Worm (Caenorhabditis elegans): ENCODE data around the gene K08D12.8.

K08D12.8 gene

DNA sequence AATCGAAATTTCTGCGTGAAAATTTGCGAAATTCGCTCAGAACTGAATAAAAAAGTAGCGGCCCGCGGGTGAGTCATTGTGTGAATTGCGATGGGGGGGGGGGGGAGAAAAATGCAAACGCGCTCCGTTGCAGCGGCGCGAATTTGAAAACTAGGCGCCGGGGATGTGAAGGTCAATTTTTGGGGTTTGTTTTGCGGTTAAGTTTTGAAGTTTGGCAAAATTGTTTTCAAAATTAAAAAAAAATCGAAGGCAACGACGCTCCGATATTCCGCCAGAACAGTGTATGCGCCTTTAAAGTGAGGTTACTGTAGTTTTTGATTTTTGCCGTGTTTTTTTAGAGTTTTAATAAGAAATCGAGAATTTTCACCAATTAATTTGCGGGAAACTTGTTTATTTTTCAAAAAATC lies 12.3 kb downstream of the K08D12.8 start (continued):
- no peak for TF ChIP-seq nhr-77 (tag; optimal IDR thresholded peaks at IDR 0.05)
- no peak for TF ChIP-seq tra-1 (GFP tag; IDR thresholded peaks at IDR 0.05)
- TF ChIP-seq vab-7 (GFP tag; IDR thresholded peaks at IDR 0.05): no peak; the same call in 1 of the 2 replicates
- TF ChIP-seq F26F4.8 (GFP tag; conservative IDR thresholded peaks at IDR 0.05): no peak
- no peak for TF ChIP-seq egl-27 (tag; optimal IDR thresholded peaks at IDR 0.05)
- no peak for TF ChIP-seq madf-9 (GFP tag; conservative IDR thresholded peaks at IDR 0.05)
- no peak for TF ChIP-seq zip-11 (GFP tag; IDR thresholded peaks at IDR 0.05)
- no peak for TF ChIP-seq ZK546.5 (tag; optimal IDR thresholded peaks at IDR 0.05)
- TF ChIP-seq fos-1 (tag; optimal IDR thresholded peaks at IDR 0.05): no peak
- TF ChIP-seq nhr-237 (tag; optimal IDR thresholded peaks at IDR 0.05): no peak
- TF ChIP-seq F49E8.2 (tag; optimal IDR thresholded peaks at IDR 0.05; ENCODE audit: borderline replicate concordance): peak; percentile 49

DNA sequence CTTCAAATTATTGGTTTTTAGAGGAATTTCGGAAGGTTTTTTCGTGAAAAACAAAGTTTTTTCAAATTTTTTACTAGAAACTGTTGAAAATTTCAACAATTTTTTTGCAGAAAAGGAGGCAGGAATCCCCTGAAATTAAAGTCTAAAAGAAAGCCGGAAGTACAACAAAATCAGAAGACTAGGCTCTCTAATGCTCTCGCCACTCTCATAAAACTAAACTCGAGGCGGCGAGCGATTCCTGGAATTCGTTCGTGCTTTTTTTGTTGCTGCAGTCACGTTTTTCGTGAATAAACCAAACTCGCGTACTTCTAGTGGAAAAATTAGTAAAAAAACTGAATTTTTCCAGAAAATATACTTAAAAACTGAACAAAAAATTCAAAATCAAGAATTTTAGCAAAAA lies 12.9 kb downstream of the K08D12.8 start:
- TF ChIP-seq dmd-6 (GFP tag; IDR thresholded peaks at IDR 0.05) (no peak), ceh-62 (tag; optimal IDR thresholded peaks at IDR 0.05) (no peak), madf-9 (GFP tag; conservative IDR thresholded peaks at IDR 0.05) (0 out of 2 replicates have a peak, but pooled peaks have one; percentile 23)

DNA sequence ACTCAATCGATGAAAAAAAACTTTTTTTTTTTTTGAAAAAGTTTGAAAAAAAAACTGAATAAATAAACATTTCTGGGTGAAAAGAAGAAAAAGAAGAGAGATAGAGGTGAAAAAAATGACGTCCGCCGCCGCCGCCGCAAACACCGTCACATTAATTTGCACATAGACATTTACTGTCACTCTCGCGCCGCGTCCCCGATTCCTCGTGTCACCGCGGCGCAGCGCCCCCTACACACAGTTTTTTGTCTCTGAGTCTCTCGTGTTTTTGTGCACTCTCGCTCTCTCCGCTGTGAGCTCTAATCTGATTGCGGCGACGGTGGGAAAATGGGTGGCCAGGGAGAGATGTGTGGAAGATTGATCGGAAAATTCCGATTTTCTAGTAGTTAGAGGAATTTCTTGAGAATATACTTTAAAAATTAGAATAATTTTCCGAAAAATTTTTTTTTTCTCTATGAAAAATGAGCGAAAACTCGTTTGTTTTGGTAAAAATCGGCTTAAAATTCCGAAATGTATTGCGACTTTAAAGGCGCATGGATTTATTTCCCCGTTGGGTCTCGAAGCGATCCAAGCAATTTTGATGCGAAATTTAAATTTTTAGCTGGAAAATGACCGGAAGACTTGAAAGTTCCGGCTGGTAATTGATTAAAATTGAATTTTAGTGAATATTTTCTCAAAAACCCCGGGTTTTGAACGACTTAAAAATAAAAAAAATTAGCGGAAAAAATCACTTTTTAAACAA lies 13.5 kb downstream of the K08D12.8 start:
- TF ChIP-seq hmg-1.1 (GFP tag; IDR thresholded peaks at IDR 0.05): peak; percentile 50; the same call in 1 of the 2 replicates
- peak in 1 of 2 experiments; percentile 77 for TF ChIP-seq unc-62 (GFP tag; optimal IDR thresholded peaks at IDR 0.05 in 1 of 2)
- TF ChIP-seq unc-62 (tag; optimal IDR thresholded peaks at IDR 0.05): no peak
- no peak for TF ChIP-seq Y48G9A.11 (GFP tag; IDR thresholded peaks at IDR 0.05)
- peak; percentile 61 for TF ChIP-seq hlh-11 (tag; optimal IDR thresholded peaks at IDR 0.05)
- TF ChIP-seq dpl-1 (GFP tag; optimal IDR thresholded peaks at IDR 0.05): peak; percentile 3
- TF ChIP-seq mep-1 (tag; optimal IDR thresholded peaks at IDR 0.05): no peak
- no peak for TF ChIP-seq lin-39 (tag; optimal IDR thresholded peaks at IDR 0.05)
- TF ChIP-seq pqm-1 (tag; optimal IDR thresholded peaks at IDR 0.05): peak; percentile 16
- no peak for TF ChIP-seq ctbp-1 (GFP tag; IDR thresholded peaks at IDR 0.05)
- TF ChIP-seq hlh-30 (tag; optimal IDR thresholded peaks at IDR 0.05; ENCODE audit: insufficient read depth): peak; percentile 75
- TF ChIP-seq aha-1 (tag): peak; percentile 40
- peak; percentile 61 for TF ChIP-seq set-16 (GFP tag; IDR thresholded peaks at IDR 0.05)
- peak; percentile 47; the same call in 1 of the 2 replicates for TF ChIP-seq madf-9 (GFP tag; conservative IDR thresholded peaks at IDR 0.05)
- TF ChIP-seq ceh-62 (tag; optimal IDR thresholded peaks at IDR 0.05): no peak
- peak; percentile 18 for TF ChIP-seq nhr-28 (tag; optimal IDR thresholded peaks at IDR 0.05)
- TF ChIP-seq lin-38 (GFP tag; IDR thresholded peaks at IDR 0.05): peak; percentile 59
- TF ChIP-seq Y75B8A.6 (GFP tag; IDR thresholded peaks at IDR 0.05): no peak
- no peak for TF ChIP-seq tra-1 (GFP tag; IDR thresholded peaks at IDR 0.05)
- peak; percentile 42 for TF ChIP-seq dve-1 (tag; optimal IDR thresholded peaks at IDR 0.05; ENCODE audit: insufficient read depth)
- TF ChIP-seq mdl-1 (tag; optimal IDR thresholded peaks at IDR 0.05): peak; percentile 27 to 40
- no peak for TF ChIP-seq jun-1 (tag; optimal IDR thresholded peaks at IDR 0.05)
- peak; percentile 40 for TF ChIP-seq mes-2 (tag; optimal IDR thresholded peaks at IDR 0.05; ENCODE audit: poor library complexity, severe bottlenecking)
- TF ChIP-seq mxl-3 (GFP tag; optimal IDR thresholded peaks at IDR 0.05): peak; percentile 61
- TF ChIP-seq dmd-6 (GFP tag; IDR thresholded peaks at IDR 0.05): peak; percentile 48; the same call in 1 of the 2 replicates
- no peak for TF ChIP-seq daf-16 (GFP tag; optimal IDR thresholded peaks at IDR 0.05)
- TF ChIP-seq daf-16 (tag; optimal IDR thresholded peaks at IDR 0.05): peak; percentile 38
- peak; percentile 63; the same call in 1 of the 2 replicates for TF ChIP-seq egl-43 (GFP tag; IDR thresholded peaks at IDR 0.05)
